Worm (Caenorhabditis elegans) whole organism, L3 larva: ENCODE results near the gene hrg-7.
A peak's percentile ranks its signal among the peaks of the same experiment; 100 is the strongest.

Source experiments
- R02D3.7 ChIP-seq: fragments of 150-350 bp; optimal IDR thresholded peaks from 2 replicates; lab custom pipeline; 2014; ENCODE audit warnings: missing biosample characterization, missing genetic modification characterization
- ceh-16 ChIP-seq: sonication (generic microtip); optimal IDR thresholded peaks from 2 replicates; lab custom pipeline; 2017; ENCODE audit warnings: missing biosample characterization, missing genetic modification characterization
- ceh-82 ChIP-seq: fragments of 150-350 bp; optimal IDR thresholded peaks from 2 replicates; lab custom pipeline; 2014; ENCODE audit warnings: missing biosample characterization, missing genetic modification characterization
- egl-27 ChIP-seq: sonication (generic microtip); optimal IDR thresholded peaks from 4 replicates; lab custom pipeline; 2017; ENCODE audit warnings: missing biosample characterization, missing genetic modification reagents, missing genetic modification characterization
- egl-5 ChIP-seq: fragments of 150-350 bp; optimal IDR thresholded peaks from 2 replicates; lab custom pipeline; 2017; ENCODE audit warnings: missing biosample characterization, missing genetic modification reagents, missing genetic modification characterization, inconsistent platforms
- elt-2 ChIP-seq: sonication (generic microtip); optimal IDR thresholded peaks from 2 replicates; lab custom pipeline; 2016; ENCODE audit warnings: missing genetic modification reagents, mild to moderate bottlenecking, missing genetic modification characterization, missing compliant biosample characterization
- elt-3 ChIP-seq, 3 experiments: fragments of 150-350 bp in 1 of 3; sonication (generic microtip) in 2 of 3; optimal IDR thresholded peaks; 2 replicates in 2 of 3; 4 replicates in 1 of 3; lab custom pipeline; 2014 to 2017; ENCODE audit warnings: missing biosample characterization in 3 of 3, missing genetic modification characterization in 3 of 3
- fkh-2 ChIP-seq: fragments of 150-350 bp; optimal IDR thresholded peaks from 2 replicates; lab custom pipeline; 2014; ENCODE audit warnings: missing biosample characterization, missing genetic modification reagents, missing genetic modification characterization
- hmg-11 ChIP-seq: sonication (generic microtip); optimal IDR thresholded peaks from 2 replicates; lab custom pipeline; 2016; ENCODE audit warnings: missing genetic modification characterization, missing compliant biosample characterization
- jun-1 ChIP-seq: fragments of 150-350 bp; optimal IDR thresholded peaks from 2 replicates; lab custom pipeline; 2014; ENCODE audit warnings: missing biosample characterization, missing genetic modification reagents, missing genetic modification characterization
- lin-15B ChIP-seq: fragments of 150-350 bp; optimal IDR thresholded peaks from 2 replicates; lab custom pipeline; 2014; ENCODE audit warnings: missing biosample characterization, missing genetic modification characterization
- lin-39 ChIP-seq: fragments of 150-350 bp; optimal IDR thresholded peaks from 2 replicates; lab custom pipeline; 2018; ENCODE audit warnings: missing biosample characterization, missing genetic modification reagents, missing genetic modification characterization
- mdl-1 ChIP-seq: fragments of 150-350 bp; optimal IDR thresholded peaks from 2 replicates; lab custom pipeline; 2014; ENCODE audit warnings: missing biosample characterization, missing genetic modification characterization
- mml-1 ChIP-seq: fragments of 150-350 bp; sonication (generic microtip); optimal IDR thresholded peaks from 3 replicates; lab custom pipeline; 2014; ENCODE audit warnings: missing biosample characterization, missing genetic modification characterization
- nfya-1 ChIP-seq: sonication (generic microtip); optimal IDR thresholded peaks from 2 replicates; lab custom pipeline; 2017; ENCODE audit warnings: missing genetic modification characterization, mild to moderate bottlenecking, missing compliant biosample characterization, antibody characterized with exemption, moderate library complexity; ENCODE audit not compliant: insufficient read depth
- nhr-11 ChIP-seq: fragments of 150-350 bp; optimal IDR thresholded peaks from 2 replicates; lab custom pipeline; 2014; ENCODE audit warnings: missing biosample characterization, missing genetic modification characterization
- nhr-12 ChIP-seq: fragments of 150-350 bp; optimal IDR thresholded peaks from 2 replicates; lab custom pipeline; 2014; ENCODE audit warnings: missing biosample characterization, missing genetic modification characterization
- nhr-237 ChIP-seq: fragments of 150-350 bp; optimal IDR thresholded peaks from 2 replicates; lab custom pipeline; 2014; ENCODE audit warnings: missing biosample characterization, missing genetic modification characterization
- nhr-25 ChIP-seq: sonication (generic microtip); optimal IDR thresholded peaks from 2 replicates; lab custom pipeline; 2017; ENCODE audit warnings: missing biosample characterization, missing genetic modification characterization
- nhr-28 ChIP-seq: fragments of 150-350 bp; optimal IDR thresholded peaks from 2 replicates; lab custom pipeline; 2014; ENCODE audit warnings: missing biosample characterization, missing genetic modification characterization
- nhr-43 ChIP-seq: sonication (generic microtip); optimal IDR thresholded peaks from 2 replicates; lab custom pipeline; 2016; ENCODE audit warnings: mild to moderate bottlenecking, missing genetic modification characterization, missing compliant biosample characterization; ENCODE audit not compliant: poor library complexity, severe bottlenecking
- nhr-67 ChIP-seq: fragments of 150-350 bp; optimal IDR thresholded peaks from 2 replicates; lab custom pipeline; 2014; ENCODE audit warnings: missing biosample characterization, missing genetic modification characterization
- pha-4 ChIP-seq: fragments of 150-350 bp; optimal IDR thresholded peaks from 2 replicates; lab custom pipeline; 2014; ENCODE audit warnings: missing biosample characterization, missing genetic modification reagents, missing genetic modification characterization
- pqm-1 ChIP-seq: fragments of 150-350 bp; optimal IDR thresholded peaks from 2 replicates; lab custom pipeline; 2017; ENCODE audit warnings: missing biosample characterization, missing genetic modification characterization, inconsistent platforms
- sea-2 ChIP-seq: fragments of 150-350 bp; sonication (generic microtip); optimal IDR thresholded peaks from 4 replicates; lab custom pipeline; 2014; ENCODE audit warnings: missing biosample characterization, missing genetic modification reagents, missing genetic modification characterization
- skn-1 ChIP-seq: fragments of 150-350 bp; optimal IDR thresholded peaks from 2 replicates; lab custom pipeline; 2014; ENCODE audit warnings: missing biosample characterization, missing genetic modification characterization
- snpc-4 ChIP-seq: fragments of 150-350 bp; optimal IDR thresholded peaks from 2 replicates; lab custom pipeline; 2014; ENCODE audit warnings: missing biosample characterization, missing genetic modification characterization
- tbx-2 ChIP-seq: sonication (generic microtip); optimal IDR thresholded peaks from 2 replicates; lab custom pipeline; 2016; ENCODE audit warnings: mild to moderate bottlenecking, missing genetic modification characterization, missing compliant biosample characterization
- unc-62 ChIP-seq: fragments of 150-350 bp; sonication (generic microtip); optimal IDR thresholded peaks from 4 replicates; lab custom pipeline; 2014; ENCODE audit warnings: missing biosample characterization, missing genetic modification reagents, missing genetic modification characterization
- zag-1 ChIP-seq: fragments of 150-350 bp; optimal IDR thresholded peaks from 2 replicates; lab custom pipeline; 2014; ENCODE audit warnings: missing biosample characterization, missing genetic modification characterization
- ztf-4 ChIP-seq: fragments of 150-350 bp; optimal IDR thresholded peaks from 2 replicates; lab custom pipeline; 2014; ENCODE audit warnings: missing biosample characterization, missing genetic modification characterization

Gene hrg-7

ce11 chrV:12741684-12742083 lies at the start of gene hrg-7:
Gene hrg-7 (plus strand): TSS chrV:12742041.
- TF ChIP-seq tbx-2 (tag; lab: Kevin White, UChicago) (no peak), ceh-16 (tag; lab: Kevin White, UChicago) (no peak), nhr-12 (no peak), ceh-82 (tag; lab: Kevin White, UChicago) (no peak), nhr-11 (tag; lab: Kevin White, UChicago) (no peak), skn-1 (tag; lab: Kevin White, UChicago) (peak; percentile 62), elt-2 (peak; percentile 95)
- TF ChIP-seq, all 47 proteins: peak for 2

ce11 chrV:12695155-12695554 lies 46.7 kb upstream of the hrg-7 start, which contains the start of gene parn-1:
Gene parn-1 (minus strand): TSS chrV:12695255.
- TF ChIP-seq nhr-67 (tag; lab: Kevin White, UChicago), result no peak
- TF ChIP-seq ceh-16 (tag; lab: Kevin White, UChicago), result no peak
- no peak for TF ChIP-seq nhr-25 (tag; lab: Kevin White, UChicago)
- no peak for TF ChIP-seq elt-3 (tag; optimal IDR thresholded peaks at IDR 0.05; lab: Kevin White, UChicago)
- TF ChIP-seq egl-5 (tag; lab: Kevin White, UChicago), result no peak
- no peak for TF ChIP-seq sea-2 (GFP tag; lab: Kevin White, UChicago)
- TF ChIP-seq tbx-2 (tag; lab: Kevin White, UChicago), result no peak

- TF ChIP-seq hmg-11 (peak; percentile 3), nhr-12 (no peak)
Observed at ce11 chrV:12695968-12696367, 45.9 kb upstream of the hrg-7 start, which contains the start of gene K10C8.4. Gene K10C8.4 (plus strand): TSS chrV:12696268.

ce11 chrV:12696790-12697189 lies 45.1 kb upstream of the hrg-7 start:
- TF ChIP-seq skn-1 (tag; lab: Kevin White, UChicago), result no peak
- no peak for TF ChIP-seq unc-62
- TF ChIP-seq nhr-237 (tag; lab: Kevin White, UChicago), result no peak
- TF ChIP-seq egl-5 (tag; lab: Kevin White, UChicago), result no peak
- TF ChIP-seq R02D3.7 (tag; lab: Kevin White, UChicago), result no peak
- no peak for TF ChIP-seq jun-1

ce11 chrV:12697364-12697901 lies 44.4 kb upstream of the hrg-7 start, which contains the start of gene istr-1:
Gene istr-1 (plus strand): TSS chrV:12697858.
- TF ChIP-seq pha-4, result peak; percentile 36
- no peak for TF ChIP-seq mml-1 (tag; lab: Kevin White, UChicago)
- TF ChIP-seq ztf-4, result no peak
- TF ChIP-seq nfya-1 (tag; lab: Kevin White, UChicago), result peak; percentile 34
- no peak for TF ChIP-seq elt-2
- TF ChIP-seq lin-15B (tag; lab: Kevin White, UChicago), result peak; percentile 51
- no peak for TF ChIP-seq nhr-237 (tag; lab: Kevin White, UChicago)
- TF ChIP-seq hmg-11, result peak; percentile 22
- TF ChIP-seq elt-3 (tag; optimal IDR thresholded peaks at IDR 0.05; lab: Kevin White, UChicago), result no peak
- TF ChIP-seq snpc-4, result peak; percentile 17
- TF ChIP-seq jun-1, result peak; percentile 16
- TF ChIP-seq pqm-1 (tag; lab: Kevin White, UChicago), result no peak

ce11 chrV:12701613-12702012 lies 40.2 kb upstream of the hrg-7 start:
- TF ChIP-seq lin-39 (tag; lab: Kevin White, UChicago) (no peak), skn-1 (tag; lab: Kevin White, UChicago) (no peak), nhr-25 (tag; lab: Kevin White, UChicago) (no peak), nhr-43 (no peak), snpc-4 (no peak), pqm-1 (tag; lab: Kevin White, UChicago) (no peak), R02D3.7 (tag; lab: Kevin White, UChicago) (no peak)

ce11 chrV:12704077-12704476 lies 37.8 kb upstream of the hrg-7 start, which contains the start of gene R11D1.1:
Gene R11D1.1 (plus strand): TSS chrV:12704377.
- TF ChIP-seq nhr-67 (tag; lab: Kevin White, UChicago) (no peak), nhr-28 (tag; lab: Kevin White, UChicago) (no peak), lin-15B (tag; lab: Kevin White, UChicago) (no peak), pha-4 (no peak), mdl-1 (tag; lab: Kevin White, UChicago) (no peak), ceh-82 (tag; lab: Kevin White, UChicago) (no peak), fkh-2 (tag; lab: Kevin White, UChicago) (no peak), zag-1 (no peak), jun-1 (no peak), egl-27 (no peak), tbx-2 (tag; lab: Kevin White, UChicago) (no peak)
- TF ChIP-seq, all 47 proteins: peak for 0
